ENCODE assay signal across 1 fruit fly cellular context in the genomic region with DNA sequence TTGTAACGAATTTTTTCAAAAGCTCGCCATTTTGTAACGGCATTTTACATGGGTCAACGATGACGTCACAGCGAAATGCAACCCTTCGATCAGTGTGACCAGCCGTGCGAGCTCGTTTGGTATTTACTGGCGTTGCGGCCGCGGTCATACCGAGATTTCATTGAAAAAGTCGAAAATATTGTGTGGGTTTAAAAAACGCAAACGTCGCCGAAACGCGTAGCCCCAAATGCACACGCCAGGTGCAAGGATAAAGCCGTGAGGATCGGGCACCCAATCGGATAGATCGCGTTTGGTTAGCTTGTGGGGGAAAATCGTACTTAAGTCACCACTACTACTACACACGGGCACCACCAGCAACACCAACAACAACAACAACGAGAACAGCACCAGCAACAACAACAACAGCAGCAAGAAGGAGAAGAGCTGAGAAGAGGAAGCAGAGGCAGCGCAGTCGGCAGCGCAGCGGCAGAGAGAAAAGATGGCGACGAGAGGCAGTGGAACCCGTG.
TF ChIP-seq lines count a peak whose summit lies in the region.

Cbl (plus strand) TSS at position 124 of the 506 bp plus-strand sequence.

TF ChIP-seq in whole organism, embryonic, 481 proteins besides CTCF, POLR2A, EP300 and RAD21 (continued from another document):
- TF ChIP-seq fd102C (GFP tag; optimal IDR thresholded peaks at IDR 0.05; lab: Kevin White, UChicago) (peak; percentile 10), ken (GFP tag; IDR thresholded peaks at IDR 0.05; lab: Robert Waterston, UW) (no peak), pros (GFP tag; optimal IDR thresholded peaks at IDR 0.05; lab: Kevin White, UChicago) (no peak), odd (GFP tag; optimal IDR thresholded peaks at IDR 0.05; lab: Kevin White, UChicago) (peak; percentile 48), Side (GFP tag; optimal IDR thresholded peaks at IDR 0.05; lab: Kevin White, UChicago) (peak; percentile 6), CG4707 (GFP tag; optimal IDR thresholded peaks at IDR 0.05; lab: Kevin White, UChicago) (no peak), Nf-YB (GFP tag; optimal IDR thresholded peaks at IDR 0.05; lab: Kevin White, UChicago) (no peak), Ets97D (GFP tag; optimal IDR thresholded peaks at IDR 0.05; lab: Kevin White, UChicago) (peak; percentile 91), CG3407 (GFP tag; optimal IDR thresholded peaks at IDR 0.05; lab: Kevin White, UChicago) (no peak), CG6175 (GFP tag; IDR thresholded peaks at IDR 0.05; lab: Robert Waterston, UW) (no peak), hkb (optimal IDR thresholded peaks at IDR 0.05; lab: Kevin White, UChicago) (no peak), hkb (GFP tag; IDR thresholded peaks at IDR 0.05; lab: Robert Waterston, UW) (no peak), rib (GFP tag; IDR thresholded peaks at IDR 0.05; lab: Robert Waterston, UW) (no peak), chinmo (GFP tag; IDR thresholded peaks at IDR 0.05; lab: Robert Waterston, UW; ENCODE audit: partially characterized antibody) (peak; percentile 87; the same call in 3 of the 4 replicates), CG4424 (GFP tag; optimal IDR thresholded peaks at IDR 0.05; lab: Kevin White, UChicago) (peak; percentile 0), gsb (GFP tag; IDR thresholded peaks at IDR 0.05; lab: Robert Waterston, UW) (no peak), CG34422 (GFP tag; IDR thresholded peaks at IDR 0.05; lab: Robert Waterston, UW) (peak; percentile 76; the same call in 1 of the 3 replicates), D19B (GFP tag; optimal IDR thresholded peaks at IDR 0.05; lab: Kevin White, UChicago) (no peak), CG1792 (GFP tag; optimal IDR thresholded peaks at IDR 0.05; lab: Kevin White, UChicago) (no peak), CG6813 (GFP tag; optimal IDR thresholded peaks at IDR 0.05; lab: Kevin White, UChicago) (no peak), Sry-δ (GFP tag; optimal IDR thresholded peaks at IDR 0.05; lab: Kevin White, UChicago) (peak; percentile 46), az2 (GFP tag; optimal IDR thresholded peaks at IDR 0.05; lab: Kevin White, UChicago) (no peak), NK7.1 (GFP tag; optimal IDR thresholded peaks at IDR 0.05; lab: Kevin White, UChicago) (no peak), lbe (GFP tag; optimal IDR thresholded peaks at IDR 0.05; lab: Kevin White, UChicago) (no peak), pita (GFP tag; optimal IDR thresholded peaks at IDR 0.05; lab: Kevin White, UChicago) (no peak), crp (GFP tag; optimal IDR thresholded peaks at IDR 0.05; lab: Kevin White, UChicago) (peak in 1 of 2 experiments; percentile 28), CG10462 (GFP tag; optimal IDR thresholded peaks at IDR 0.05; lab: Kevin White, UChicago) (peak; percentile 36), CG3838 (GFP tag; optimal IDR thresholded peaks at IDR 0.05; lab: Kevin White, UChicago) (no peak), CG7928 (GFP tag; optimal IDR thresholded peaks at IDR 0.05; lab: Kevin White, UChicago) (peak; percentile 44), CG17912 (GFP tag; optimal IDR thresholded peaks at IDR 0.05; lab: Kevin White, UChicago) (peak; percentile 46), CG17829 (tag; optimal IDR thresholded peaks at IDR 0.05; lab: Kevin White, UChicago) (peak; percentile 60), klu (GFP tag; IDR thresholded peaks at IDR 0.05; lab: Robert Waterston, UW) (no peak), scrt (GFP tag; optimal IDR thresholded peaks at IDR 0.05; lab: Kevin White, UChicago) (no peak), CG14710 (tag; optimal IDR thresholded peaks at IDR 0.05; lab: Kevin White, UChicago) (peak; percentile 73), CG34376 (GFP tag; optimal IDR thresholded peaks at IDR 0.05; lab: Kevin White, UChicago) (peak; percentile 33), Dfd (GFP tag; optimal IDR thresholded peaks at IDR 0.05; lab: Kevin White, UChicago) (no peak), CG12942 (GFP tag; optimal IDR thresholded peaks at IDR 0.05; lab: Kevin White, UChicago) (no peak), wek (GFP tag; optimal IDR thresholded peaks at IDR 0.05; lab: Kevin White, UChicago) (peak; percentile 9), Dref (GFP tag; IDR thresholded peaks at IDR 0.05; lab: Robert Waterston, UW) (peak; percentile 50), MTF-1 (GFP tag; optimal IDR thresholded peaks at IDR 0.05; lab: Kevin White, UChicago; ENCODE audit: borderline replicate concordance) (peak; percentile 52), Pdp1 (GFP tag; optimal IDR thresholded peaks at IDR 0.05; lab: Kevin White, UChicago) (peak in 1 of 2 experiments; percentile 62), Dek (tag; optimal IDR thresholded peaks at IDR 0.05; lab: Kevin White, UChicago) (no peak), CG4617 (GFP tag; optimal IDR thresholded peaks at IDR 0.05; lab: Kevin White, UChicago; ENCODE audit: borderline replicate concordance) (peak; percentile 95), nerfin-1 (tag; optimal IDR thresholded peaks at IDR 0.05; lab: Kevin White, UChicago) (no peak), CG34224 (GFP tag; IDR thresholded peaks at IDR 0.05; lab: Robert Waterston, UW; ENCODE audit: partially characterized antibody) (peak; percentile 34; the same call in 1 of the 3 replicates), CG10431 (GFP tag; optimal IDR thresholded peaks at IDR 0.05; lab: Kevin White, UChicago) (no peak), CG2116 (GFP tag; optimal IDR thresholded peaks at IDR 0.05; lab: Kevin White, UChicago) (peak; percentile 100), kah (GFP tag; optimal IDR thresholded peaks at IDR 0.05; lab: Kevin White, UChicago) (no peak), fu2 (GFP tag; optimal IDR thresholded peaks at IDR 0.05; lab: Kevin White, UChicago) (no peak), Spps (tag; optimal IDR thresholded peaks at IDR 0.05; lab: Kevin White, UChicago) (no peak), CG2712 (tag; optimal IDR thresholded peaks at IDR 0.05; lab: Kevin White, UChicago) (peak; percentile 52), Rx (GFP tag; IDR thresholded peaks at IDR 0.05; lab: Robert Waterston, UW) (no peak), CG15601 (tag; optimal IDR thresholded peaks at IDR 0.05; lab: Kevin White, UChicago) (peak; percentile 53), Sry-β (GFP tag; optimal IDR thresholded peaks at IDR 0.05; lab: Kevin White, UChicago) (peak; percentile 9), fd3F (GFP tag; optimal IDR thresholded peaks at IDR 0.05; lab: Kevin White, UChicago) (no peak), YL-1 (GFP tag; optimal IDR thresholded peaks at IDR 0.05; lab: Kevin White, UChicago) (peak; percentile 94), Lhr (GFP tag; optimal IDR thresholded peaks at IDR 0.05; lab: Kevin White, UChicago) (peak; percentile 84), E2f2 (GFP tag; IDR thresholded peaks at IDR 0.05; lab: Robert Waterston, UW) (peak; percentile 52), ATbp (GFP tag; optimal IDR thresholded peaks at IDR 0.05; lab: Kevin White, UChicago) (no peak), CG8944 (GFP tag; optimal IDR thresholded peaks at IDR 0.05; lab: Kevin White, UChicago) (no peak), CG4854 (GFP tag; optimal IDR thresholded peaks at IDR 0.05; lab: Kevin White, UChicago) (peak; percentile 12), CG9609 (GFP tag; optimal IDR thresholded peaks at IDR 0.05; lab: Kevin White, UChicago) (no peak), CG8388 (GFP tag; optimal IDR thresholded peaks at IDR 0.05; lab: Kevin White, UChicago) (no peak), ro (GFP tag; IDR thresholded peaks at IDR 0.05; lab: Robert Waterston, UW) (no peak), CG7556 (GFP tag; optimal IDR thresholded peaks at IDR 0.05; lab: Kevin White, UChicago) (no peak), gem (tag; optimal IDR thresholded peaks at IDR 0.05; lab: Kevin White, UChicago) (peak; percentile 20), CG14050 (GFP tag; IDR thresholded peaks at IDR 0.05; lab: Robert Waterston, UW) (no peak), CrebB (tag; optimal IDR thresholded peaks at IDR 0.05; lab: Kevin White, UChicago) (peak; percentile 35), sr (GFP tag; IDR thresholded peaks at IDR 0.05; lab: Robert Waterston, UW) (no peak), Oli (tag; optimal IDR thresholded peaks at IDR 0.05; lab: Kevin White, UChicago) (no peak), Adf1 (GFP tag; IDR thresholded peaks at IDR 0.05; lab: Robert Waterston, UW) (peak; percentile 99), CG2875 (GFP tag; optimal IDR thresholded peaks at IDR 0.05; lab: Kevin White, UChicago) (peak; percentile 7), Opbp (GFP tag; IDR thresholded peaks at IDR 0.05; lab: Robert Waterston, UW; ENCODE audit: partially characterized antibody) (0 out of 3 replicates have a peak, but pooled peaks have one; percentile 5), Dad (GFP tag; optimal IDR thresholded peaks at IDR 0.05; lab: Kevin White, UChicago) (no peak), CG7357 (GFP tag; IDR thresholded peaks at IDR 0.05; lab: Robert Waterston, UW) (no peak), Mes4 (GFP tag; optimal IDR thresholded peaks at IDR 0.05; lab: Kevin White, UChicago) (peak; percentile 12), CG30403 (GFP tag; optimal IDR thresholded peaks at IDR 0.05; lab: Kevin White, UChicago) (no peak), zen (tag; optimal IDR thresholded peaks at IDR 0.05; lab: Kevin White, UChicago) (peak; percentile 23), CG13287 (GFP tag; IDR thresholded peaks at IDR 0.05; lab: Robert Waterston, UW; ENCODE audit: partially characterized antibody) (peak; percentile 60; the same call in 1 of the 2 replicates), org-1 (GFP tag; optimal IDR thresholded peaks at IDR 0.05; lab: Kevin White, UChicago) (no peak), stwl (tag; optimal IDR thresholded peaks at IDR 0.05; lab: Kevin White, UChicago) (peak; percentile 67), crol (GFP tag; IDR thresholded peaks at IDR 0.05; lab: Robert Waterston, UW) (peak; percentile 72), ci (GFP tag; IDR thresholded peaks at IDR 0.05; lab: Robert Waterston, UW) (peak; percentile 71; the same call in 2 of the 3 replicates), CG6689 (GFP tag; IDR thresholded peaks at IDR 0.05; lab: Robert Waterston, UW) (no peak), chif (GFP tag; optimal IDR thresholded peaks at IDR 0.05; lab: Kevin White, UChicago) (no peak), repo (GFP tag; optimal IDR thresholded peaks at IDR 0.05; lab: Kevin White, UChicago) (peak; percentile 26), cg (GFP tag; optimal IDR thresholded peaks at IDR 0.05; lab: Kevin White, UChicago) (peak; percentile 91), CG6272 (GFP tag; IDR thresholded peaks at IDR 0.05; lab: Robert Waterston, UW) (no peak), CG18764 (GFP tag; optimal IDR thresholded peaks at IDR 0.05; lab: Kevin White, UChicago) (no peak), Sin3A (optimal IDR thresholded peaks at IDR 0.05; lab: Kevin White, UChicago) (peak; percentile 79), hb (GFP tag; IDR thresholded peaks at IDR 0.05; lab: Robert Waterston, UW; ENCODE audit: partially characterized antibody) (no peak)
